Fruit fly (Drosophila melanogaster): ENCODE data around the gene Papss.

- TF ChIP-seq CG32121 (GFP tag; IDR thresholded peaks at IDR 0.05) = 0 out of 2 replicates have a peak, but pooled peaks have one; percentile 37
- peak; percentile 61 for TF ChIP-seq Snoo (tag; optimal IDR thresholded peaks at IDR 0.05)
These were observed 27.1 kb upstream of the Papss start, which contains the start of the genes Fibp and Deaf1 for dm6 chr3L:19817807-19818531.

Data from whole organism, pupa.